Worm (Caenorhabditis elegans) whole organism, L4 larva: ENCODE results near the gene ZK1307.7.
A peak's percentile ranks its signal among the peaks of the same experiment; 100 is the strongest.

Experiments used
- aly-2 ChIP-seq: sonication (generic microtip); optimal IDR thresholded peaks from 2 replicates; lab custom pipeline; 2018; ENCODE audit warnings: missing biosample characterization, missing genetic modification characterization
- ces-1 ChIP-seq: fragments of 150-350 bp; sonication (generic microtip); optimal IDR thresholded peaks from 4 replicates; lab custom pipeline; 2014; ENCODE audit warnings: missing biosample characterization, missing genetic modification reagents, missing genetic modification characterization
- lin-39 ChIP-seq: fragments of 150-350 bp; optimal IDR thresholded peaks from 2 replicates; lab custom pipeline; 2014; ENCODE audit warnings: missing biosample characterization, missing genetic modification reagents, missing genetic modification characterization
- nhr-11 ChIP-seq: fragments of 150-350 bp; optimal IDR thresholded peaks from 2 replicates; lab custom pipeline; 2014; ENCODE audit warnings: missing biosample characterization, missing genetic modification characterization
- nhr-77 ChIP-seq: fragments of 150-350 bp; optimal IDR thresholded peaks from 2 replicates; lab custom pipeline; 2014; ENCODE audit warnings: missing biosample characterization, missing genetic modification characterization
- rbr-2 ChIP-seq: sonication (generic microtip); optimal IDR thresholded peaks from 2 replicates; lab custom pipeline; 2016; ENCODE audit warnings: missing genotype, missing genetic modification characterization, missing compliant biosample characterization
- unc-62 ChIP-seq, 3 experiments: fragments of 150-350 bp in 1 of 3; sonication (generic microtip); optimal IDR thresholded peaks in 2 of 3; peaks in 1 of 3; 1 replicate in 1 of 3; 2 replicates in 2 of 3; lab custom pipeline; 2014 to 2017; ENCODE audit warnings: missing biosample characterization in 3 of 3, missing genetic modification characterization in 3 of 3, missing genetic modification reagents in 3 of 3, missing genotype in 1 of 3
- zip-11 ChIP-seq: fragments of 200-800 bp; sonication (Bioruptor generic); IDR thresholded peaks from 2 replicates; pipeline ENCODE4 v1.3.6; 2022; ENCODE audit warnings: missing genetic modification characterization, missing compliant biosample characterization

DNA sequence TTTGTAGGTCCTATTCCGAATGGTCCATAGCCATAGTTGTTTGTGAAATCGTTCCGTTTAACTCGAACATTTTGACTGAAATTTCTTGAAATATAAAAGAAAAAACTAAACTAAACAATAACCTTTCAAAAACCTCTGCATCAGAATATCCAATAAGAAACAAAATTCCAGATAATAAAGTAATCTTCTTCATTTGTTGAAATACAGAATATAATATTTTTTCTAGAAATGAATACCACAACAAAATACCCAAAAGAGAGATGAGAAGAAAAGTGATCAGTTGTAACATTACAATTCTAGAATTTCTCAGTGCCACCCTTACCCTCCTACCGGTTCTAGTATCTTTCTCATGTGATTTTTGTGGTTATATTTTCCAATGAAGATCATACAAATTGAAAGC is 17.3 kb downstream of the ZK1307.7 start, which contains the start of gene ZK1307.2:
- TF ChIP-seq aly-2 (tag; lab: Kevin White, UChicago): no peak
- no peak for TF ChIP-seq ces-1 (GFP tag; lab: Kevin White, UChicago)
- TF ChIP-seq rbr-2: no peak
- TF ChIP-seq nhr-11 (tag; lab: Kevin White, UChicago): no peak
- no peak for TF ChIP-seq nhr-77 (tag; lab: Kevin White, UChicago)
- TF ChIP-seq unc-62 (GFP tag; optimal IDR thresholded peaks at IDR 0.05 in 1 of 2; lab: Kevin White, UChicago): peak in 1 of 2 experiments; percentile 93
- TF ChIP-seq unc-62 (tag; optimal IDR thresholded peaks at IDR 0.05; lab: Kevin White, UChicago): no peak
- no peak for TF ChIP-seq lin-39 (tag; lab: Kevin White, UChicago)
- no peak for TF ChIP-seq zip-11
